Worm (Caenorhabditis elegans) whole organism, early embryonic: ENCODE measurements around the gene T04A6.1.
"Not testable (repeated sequence)": the region's sequence is repeated elsewhere in the genome, so short reads cannot be mapped to it uniquely, and the experiment has no call there.

Experiments
- B0310.2 ChIP-seq: sonication (generic microtip); optimal IDR thresholded peaks from 2 replicates; lab custom pipeline; 2016; ENCODE audit warnings: mild to moderate bottlenecking, missing genetic modification characterization, missing compliant biosample characterization
- F13C5.2 ChIP-seq: sonication (generic microtip); optimal IDR thresholded peaks from 2 replicates; lab custom pipeline; 2017; ENCODE audit warnings: mild to moderate bottlenecking, missing genetic modification characterization, inconsistent platforms, missing compliant biosample characterization
- aly-1 ChIP-seq: sonication (generic microtip); optimal IDR thresholded peaks from 2 replicates; lab custom pipeline; 2016; ENCODE audit warnings: missing genetic modification characterization, missing compliant biosample characterization
- ama-1 ChIP-seq: fragments of 150-350 bp; optimal IDR thresholded peaks from 2 replicates; lab custom pipeline; 2014
- ceh-13 ChIP-seq: fragments of 200-800 bp; sonication (Bioruptor generic); optimal IDR thresholded peaks from 2 replicates; lab custom pipeline; 2018; ENCODE audit warnings: mild to moderate bottlenecking, missing genetic modification characterization, missing compliant biosample characterization
- ceh-36 ChIP-seq: sonication (generic microtip); optimal IDR thresholded peaks from 2 replicates; lab custom pipeline; 2016; ENCODE audit warnings: missing genetic modification characterization, inconsistent platforms, missing compliant biosample characterization
- ets-7 ChIP-seq: sonication (generic microtip); optimal IDR thresholded peaks from 2 replicates; lab custom pipeline; 2016; ENCODE audit warnings: missing genotype, missing genetic modification characterization, missing compliant biosample characterization
- flt-1 ChIP-seq: fragments of 200-800 bp; sonication (Bioruptor generic); IDR thresholded peaks from 2 replicates; pipeline ENCODE4 v1.3.6; 2022; ENCODE audit warnings: missing genetic modification characterization, missing compliant biosample characterization
- hmbx-1 ChIP-seq: sonication (generic microtip); optimal IDR thresholded peaks from 2 replicates; lab custom pipeline; 2016; ENCODE audit warnings: mild to moderate bottlenecking, missing genetic modification characterization, missing compliant biosample characterization
- hmg-4 ChIP-seq: fragments of 200-800 bp; sonication (Bioruptor generic); optimal IDR thresholded peaks from 2 replicates; lab custom pipeline; 2018; ENCODE audit warnings: mild to moderate bottlenecking, missing genetic modification characterization, missing compliant biosample characterization
- hnd-1 ChIP-seq: sonication (generic microtip); optimal IDR thresholded peaks from 2 replicates; lab custom pipeline; 2016; ENCODE audit warnings: missing genetic modification characterization, missing compliant biosample characterization
- pes-1 ChIP-seq: fragments of 200-800 bp; sonication (Bioruptor generic); IDR thresholded peaks from 2 replicates; pipeline ENCODE4 v1.3.6; 2022; ENCODE audit warnings: missing genetic modification reagents, missing genetic modification characterization, missing compliant biosample characterization
- scrt-1 ChIP-seq: fragments of 200-800 bp; sonication (Bioruptor generic); IDR thresholded peaks from 2 replicates; pipeline ENCODE4 v1.3.6; 2022; ENCODE audit warnings: missing genetic modification characterization, missing compliant biosample characterization
- sea-1 ChIP-seq: fragments of 200-800 bp; sonication (Bioruptor generic); conservative IDR thresholded peaks from 2 replicates; pipeline ENCODE4 v1.3.6; 2022; ENCODE audit warnings: missing genetic modification characterization, missing compliant biosample characterization
- tbx-11 ChIP-seq: fragments of 200-800 bp; sonication (Bioruptor generic); IDR thresholded peaks from 2 replicates; pipeline ENCODE4 v1.3.6; 2022; ENCODE audit warnings: missing genetic modification characterization, missing compliant biosample characterization
- tbx-37 ChIP-seq: fragments of 200-800 bp; sonication (Bioruptor generic); conservative IDR thresholded peaks from 2 replicates; pipeline ENCODE4 v1.3.6; 2022; ENCODE audit warnings: missing genetic modification reagents, missing genetic modification characterization, missing compliant biosample characterization
- tra-4 ChIP-seq: sonication (generic microtip); optimal IDR thresholded peaks from 2 replicates; lab custom pipeline; 2017; ENCODE audit warnings: missing genetic modification characterization, missing compliant biosample characterization

T04A6.1 gene

ce11 chrIII:7584131-7584646, 32.1 kb upstream of the T04A6.1 start, which contains the start of gene cup-5:
Gene cup-5, plus strand, starts transcription at chrIII:7584181.
- TF ChIP-seq hmg-4 (GFP tag; lab: Kevin White, UChicago) (no peak), tra-4 (tag; lab: Kevin White, UChicago) (no peak), hnd-1 (tag; lab: Kevin White, UChicago) (no peak), B0310.2 (no peak), pes-1 (GFP tag; lab: Robert Waterston, UW) (no peak), sea-1 (GFP tag; lab: Robert Waterston, UW) (no peak), flt-1 (GFP tag; lab: Robert Waterston, UW) (no peak), ama-1 (no peak), scrt-1 (GFP tag; lab: Robert Waterston, UW) (no peak), F13C5.2 (tag; lab: Kevin White, UChicago) (no peak), tbx-37 (no peak), aly-1 (tag; lab: Kevin White, UChicago) (no peak)

- TF ChIP-seq hmbx-1 (tag; lab: Kevin White, UChicago), result no peak
These were observed 28.1 kb upstream of the T04A6.1 start, which contains the start of gene R13A5.15 for ce11 chrIII:7588214-7588613. Gene R13A5.15, minus strand, starts transcription at chrIII:7588314.

- no peak for TF ChIP-seq ceh-13 (GFP tag; lab: Kevin White, UChicago)
- no peak for TF ChIP-seq B0310.2
- no peak for TF ChIP-seq tbx-11
- TF ChIP-seq pes-1 (GFP tag; lab: Robert Waterston, UW), result no peak
- no peak for TF ChIP-seq hmbx-1 (tag; lab: Kevin White, UChicago)
- no peak for TF ChIP-seq hnd-1 (tag; lab: Kevin White, UChicago)
- no peak for TF ChIP-seq aly-1 (tag; lab: Kevin White, UChicago)
- TF ChIP-seq flt-1 (GFP tag; lab: Robert Waterston, UW), result no peak
- no peak for TF ChIP-seq ceh-36 (tag; lab: Kevin White, UChicago)
- TF ChIP-seq tbx-37, result no peak
- TF ChIP-seq tra-4 (tag; lab: Kevin White, UChicago), result no peak
- no peak for TF ChIP-seq F13C5.2 (tag; lab: Kevin White, UChicago)
- no peak for TF ChIP-seq ets-7 (tag; lab: Kevin White, UChicago)
- no peak for TF ChIP-seq scrt-1 (GFP tag; lab: Robert Waterston, UW)
These were observed 22.9 kb upstream of the T04A6.1 start, which contains the start of gene R13A5.11 for ce11 chrIII:7593285-7593928. Gene R13A5.11, minus strand, starts transcription at chrIII:7593335.

DNA sequence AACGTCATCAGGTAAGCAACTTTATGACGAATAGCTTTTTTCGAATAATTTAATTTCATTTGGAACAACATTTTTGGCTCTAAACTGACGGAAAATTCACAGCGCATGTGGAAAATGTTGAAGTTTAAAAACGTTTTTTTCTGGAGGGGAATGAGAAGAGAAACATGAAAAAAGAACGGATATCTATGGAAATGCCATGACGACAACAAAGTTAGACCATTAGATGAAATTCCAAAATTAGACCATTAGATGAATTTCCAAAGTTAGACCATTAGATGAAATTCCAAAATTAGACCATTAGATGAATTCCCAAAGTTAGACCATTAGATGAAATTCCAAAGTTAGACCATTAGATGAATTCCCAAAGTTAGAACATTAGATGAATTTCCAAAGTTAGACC, 21.8 kb upstream of the T04A6.1 start, which contains the start of gene Y80D4G.2:
TSS of gene Y80D4G.2 (minus strand) at position 101 of the 400 bp plus-strand sequence.
- TF ChIP-seq ama-1; flt-1 (GFP tag; lab: Robert Waterston, UW); hmbx-1 (tag; lab: Kevin White, UChicago): not testable (repeated sequence)

DNA sequence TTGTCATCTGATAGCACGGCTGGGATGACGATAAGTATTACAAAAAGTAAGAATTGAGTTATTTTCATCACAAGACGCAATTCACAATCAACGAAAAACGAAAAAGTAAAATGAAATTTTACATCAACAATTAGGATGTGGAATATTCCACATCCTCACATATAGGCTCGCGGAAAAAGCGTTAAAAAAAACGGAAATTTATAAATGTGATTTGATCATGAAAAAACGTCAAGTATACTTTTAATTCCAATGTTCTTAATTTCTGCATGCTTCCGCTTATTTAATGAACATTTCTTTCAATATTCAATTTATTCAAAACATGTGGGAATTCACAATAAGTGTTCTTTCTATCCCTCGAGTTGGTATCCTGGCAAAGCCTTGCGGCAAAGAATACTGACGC, 8.1 kb upstream of the T04A6.1 start, which contains the start of gene T04A6.3:
TSS of gene T04A6.3 (minus strand) at position 101 of the 400 bp plus-strand sequence.
- TF ChIP-seq F13C5.2 (tag; lab: Kevin White, UChicago), result no peak
- no peak for TF ChIP-seq ets-7 (tag; lab: Kevin White, UChicago)
- no peak for TF ChIP-seq ceh-36 (tag; lab: Kevin White, UChicago)
- TF ChIP-seq hmbx-1 (tag; lab: Kevin White, UChicago), result no peak
- no peak for TF ChIP-seq scrt-1 (GFP tag; lab: Robert Waterston, UW)
- TF ChIP-seq flt-1 (GFP tag; lab: Robert Waterston, UW), result no peak
- TF ChIP-seq tbx-37, result no peak
- no peak for TF ChIP-seq tra-4 (tag; lab: Kevin White, UChicago)
- TF ChIP-seq pes-1 (GFP tag; lab: Robert Waterston, UW), result no peak
- TF ChIP-seq ama-1, result no peak

- TF ChIP-seq hmbx-1 (tag; lab: Kevin White, UChicago), result no peak
- TF ChIP-seq tbx-37, result no peak
- TF ChIP-seq ama-1, result no peak
- no peak for TF ChIP-seq hnd-1 (tag; lab: Kevin White, UChicago)
- TF ChIP-seq ceh-13 (GFP tag; lab: Kevin White, UChicago), result no peak
- TF ChIP-seq tbx-11, result no peak
- no peak for TF ChIP-seq aly-1 (tag; lab: Kevin White, UChicago)
- TF ChIP-seq pes-1 (GFP tag; lab: Robert Waterston, UW), result no peak
- no peak for TF ChIP-seq flt-1 (GFP tag; lab: Robert Waterston, UW)
- TF ChIP-seq tra-4 (tag; lab: Kevin White, UChicago), result no peak
- no peak for TF ChIP-seq ceh-36 (tag; lab: Kevin White, UChicago)
- no peak for TF ChIP-seq sea-1 (GFP tag; lab: Robert Waterston, UW)
- TF ChIP-seq F13C5.2 (tag; lab: Kevin White, UChicago), result no peak
- TF ChIP-seq hmg-4 (GFP tag; lab: Kevin White, UChicago), result no peak
- no peak for TF ChIP-seq ets-7 (tag; lab: Kevin White, UChicago)
- TF ChIP-seq scrt-1 (GFP tag; lab: Robert Waterston, UW), result no peak
- no peak for TF ChIP-seq B0310.2
These were observed 7.2 kb upstream of the T04A6.1 start, which contains the start of gene nsph-4.3 for ce11 chrIII:7609168-7609567. Gene nsph-4.3, minus strand, starts transcription at chrIII:7609268.

DNA sequence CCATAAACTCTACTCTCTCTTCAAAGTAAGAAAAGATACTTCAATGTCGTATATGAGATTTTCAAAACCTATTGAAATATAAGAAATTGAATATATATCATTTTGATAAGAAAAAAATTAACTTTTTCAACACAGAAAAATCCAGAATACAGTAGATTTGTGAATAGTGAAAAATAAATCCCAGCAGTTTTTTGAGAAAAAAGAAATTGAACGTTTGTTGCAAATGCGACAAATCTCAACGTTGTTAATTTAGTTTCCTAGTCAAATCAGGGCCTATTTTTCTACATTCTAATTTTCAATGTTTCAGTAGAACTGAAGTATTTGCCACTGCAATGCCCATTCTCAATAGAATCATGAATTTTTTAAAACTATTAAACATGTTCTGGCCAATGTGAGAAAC, 1.8 kb upstream of the T04A6.1 start, which contains the start of gene T04A6.2:
TSS of gene T04A6.2 (plus strand) at position 301 of the 400 bp plus-strand sequence.
- TF ChIP-seq tbx-11 (no peak), sea-1 (GFP tag; lab: Robert Waterston, UW) (no peak), hmg-4 (GFP tag; lab: Kevin White, UChicago) (no peak), scrt-1 (GFP tag; lab: Robert Waterston, UW) (no peak), ama-1 (no peak), hmbx-1 (tag; lab: Kevin White, UChicago) (no peak), ceh-36 (tag; lab: Kevin White, UChicago) (no peak)
